Worm (Caenorhabditis elegans) whole organism, L3 larva: ENCODE results near the gene T14G8.3.

Experiments used
- R02D3.7 ChIP-seq: fragments of 150-350 bp; optimal IDR thresholded peaks from 2 replicates; lab custom pipeline; 2014; ENCODE audit warnings: missing biosample characterization, missing genetic modification characterization
- aly-2 ChIP-seq: fragments of 150-350 bp; optimal IDR thresholded peaks from 2 replicates; lab custom pipeline; 2014; ENCODE audit warnings: missing biosample characterization, missing genetic modification characterization
- ama-1 ChIP-seq: fragments of 150-350 bp; optimal IDR thresholded peaks from 2 replicates; lab custom pipeline; 2018
- elt-1 ChIP-seq: fragments of 150-350 bp; optimal IDR thresholded peaks from 2 replicates; lab custom pipeline; 2014; ENCODE audit warnings: missing biosample characterization, missing genetic modification characterization
- elt-3 ChIP-seq, 3 experiments: fragments of 150-350 bp in 1 of 3; sonication (generic microtip) in 2 of 3; optimal IDR thresholded peaks; 2 replicates in 2 of 3; 4 replicates in 1 of 3; lab custom pipeline; 2014 to 2017; ENCODE audit warnings: missing biosample characterization in 3 of 3, missing genetic modification characterization in 3 of 3
- fkh-10 ChIP-seq: sonication (generic microtip); optimal IDR thresholded peaks from 2 replicates; lab custom pipeline; 2017; ENCODE audit warnings: missing biosample characterization, missing genetic modification reagents, missing genetic modification characterization
- mdl-1 ChIP-seq: fragments of 150-350 bp; optimal IDR thresholded peaks from 2 replicates; lab custom pipeline; 2014; ENCODE audit warnings: missing biosample characterization, missing genetic modification characterization
- nhr-11 ChIP-seq: fragments of 150-350 bp; optimal IDR thresholded peaks from 2 replicates; lab custom pipeline; 2014; ENCODE audit warnings: missing biosample characterization, missing genetic modification characterization
- nhr-77 ChIP-seq: fragments of 150-350 bp; optimal IDR thresholded peaks from 2 replicates; lab custom pipeline; 2014; ENCODE audit warnings: missing biosample characterization, missing genetic modification characterization
- pha-4 ChIP-seq: fragments of 150-350 bp; optimal IDR thresholded peaks from 2 replicates; lab custom pipeline; 2014; ENCODE audit warnings: missing biosample characterization, missing genetic modification reagents, missing genetic modification characterization
- unc-39 ChIP-seq: sonication (generic microtip); optimal IDR thresholded peaks from 4 replicates; lab custom pipeline; 2017; ENCODE audit warnings: missing biosample characterization, missing genetic modification characterization
- zag-1 ChIP-seq: fragments of 150-350 bp; optimal IDR thresholded peaks from 2 replicates; lab custom pipeline; 2014; ENCODE audit warnings: missing biosample characterization, missing genetic modification characterization
- ztf-11 ChIP-seq: fragments of 150-350 bp; optimal IDR thresholded peaks from 2 replicates; lab custom pipeline; 2014; ENCODE audit warnings: missing biosample characterization, missing genetic modification characterization

- TF ChIP-seq R02D3.7 (tag; lab: Kevin White, UChicago) (no peak), ama-1 (lab: Kevin White, UChicago) (peak; percentile 61), nhr-11 (tag; lab: Kevin White, UChicago) (no peak), fkh-10 (GFP tag; lab: Kevin White, UChicago) (no peak), zag-1 (tag; lab: Kevin White, UChicago) (no peak), pha-4 (tag; lab: Kevin White, UChicago) (no peak), elt-3 (tag; optimal IDR thresholded peaks at IDR 0.05; lab: Kevin White, UChicago) (no peak), elt-1 (tag; lab: Kevin White, UChicago) (no peak), ztf-11 (tag; lab: Kevin White, UChicago) (no peak), unc-39 (tag; lab: Kevin White, UChicago) (no peak), mdl-1 (no peak), nhr-77 (tag; lab: Kevin White, UChicago) (no peak), aly-2 (tag; lab: Kevin White, UChicago) (no peak)
These were observed 52.5 kb downstream of the T14G8.3 start for ce11 chrX:12913398-12914071.
